In the genomic region with DNA sequence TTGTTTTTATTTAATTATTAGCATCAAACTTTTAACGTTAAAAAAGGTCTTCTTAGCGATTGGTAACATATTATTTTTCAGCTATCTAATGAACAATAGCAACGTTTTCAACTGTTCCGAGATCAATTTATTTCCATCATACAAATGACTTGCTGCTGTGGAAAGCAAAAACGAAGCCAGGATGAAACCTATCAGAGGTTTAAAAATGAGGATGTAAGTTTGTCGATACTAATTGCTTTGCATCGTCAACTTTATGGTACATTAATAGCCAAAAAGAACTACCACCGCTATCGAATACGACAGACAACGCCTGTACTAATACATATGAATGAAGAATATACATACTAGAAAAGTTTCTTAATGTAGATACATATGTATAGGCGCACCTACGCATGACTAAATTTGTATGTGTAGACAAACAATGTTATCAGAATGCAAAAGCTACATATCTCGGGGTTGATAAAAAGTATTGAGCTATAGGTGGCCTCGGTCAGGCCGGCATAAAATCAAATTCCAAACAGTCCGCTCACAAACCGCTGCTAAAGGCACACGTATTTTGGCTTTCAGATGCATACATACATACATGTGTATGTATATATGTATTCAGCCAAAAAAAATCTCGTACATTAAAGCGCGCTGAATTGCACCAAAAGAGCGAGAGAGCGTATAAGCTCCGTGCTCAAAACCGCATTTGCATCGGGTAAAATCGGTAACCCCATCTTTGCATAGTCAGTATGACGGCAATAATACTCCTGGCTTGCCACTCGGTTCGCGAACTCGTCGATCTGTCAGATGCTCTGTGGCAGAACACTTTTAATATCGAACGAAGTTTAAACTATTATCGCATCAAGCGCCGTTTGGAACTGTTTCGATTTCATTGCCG, we compare ENCODE assay signal across 5 fruit fly cellular contexts.
TF ChIP-seq lines count a peak whose summit lies in the region.

No protein-coding gene starts in this region.

- peak; percentile 91 for TF ChIP-seq CTCF in whole organism, embryonic (GFP tag; optimal IDR thresholded peaks at IDR 0.05; lab: Kevin White, UChicago)

TF ChIP-seq in whole organism, adult, 20 proteins besides CTCF, POLR2A, EP300 and RAD21 (continues in another document):
- TF ChIP-seq Hr96 (GFP tag; optimal IDR thresholded peaks at IDR 0.05; lab: Kevin White, UChicago) (no peak), cnc (optimal IDR thresholded peaks at IDR 0.05; lab: Kevin White, UChicago) (peak; percentile 65 to 67), CG5204 (GFP tag; optimal IDR thresholded peaks at IDR 0.05; lab: Kevin White, UChicago) (no peak), Clk (GFP tag; optimal IDR thresholded peaks at IDR 0.05; lab: Kevin White, UChicago) (no peak), CG14711 (tag; optimal IDR thresholded peaks at IDR 0.05; lab: Kevin White, UChicago) (no peak), pad (GFP tag; optimal IDR thresholded peaks at IDR 0.05; lab: Kevin White, UChicago) (no peak), Crg-1 (GFP tag; optimal IDR thresholded peaks at IDR 0.05; lab: Kevin White, UChicago) (no peak), CG1620 (GFP tag; optimal IDR thresholded peaks at IDR 0.05; lab: Kevin White, UChicago) (no peak), kay (GFP tag; lab: Kevin White, UChicago; ENCODE audit: borderline replicate concordance) (peak; percentile 90), Mnt (GFP tag; optimal IDR thresholded peaks at IDR 0.05; lab: Kevin White, UChicago) (no peak), bab1 (GFP tag; optimal IDR thresholded peaks at IDR 0.05; lab: Kevin White, UChicago) (peak; percentile 43), CG33017 (tag; optimal IDR thresholded peaks at IDR 0.05; lab: Kevin White, UChicago) (peak; percentile 32), CG12768 (GFP tag; optimal IDR thresholded peaks at IDR 0.05; lab: Kevin White, UChicago) (no peak), CG7045 (GFP tag; optimal IDR thresholded peaks at IDR 0.05; lab: Kevin White, UChicago) (no peak), tj (GFP tag; optimal IDR thresholded peaks at IDR 0.05; lab: Kevin White, UChicago) (no peak), cic (GFP tag; optimal IDR thresholded peaks at IDR 0.05; lab: Kevin White, UChicago) (no peak)

TF ChIP-seq in whole organism, embryonic, 481 proteins besides CTCF, POLR2A, EP300 and RAD21 (continues in another document):
- TF ChIP-seq Bgb (GFP tag; IDR thresholded peaks at IDR 0.05; lab: Robert Waterston, UW; ENCODE audit: partially characterized antibody) (peak; percentile 53), CG31388 (GFP tag; optimal IDR thresholded peaks at IDR 0.05; lab: Kevin White, UChicago) (no peak), gsb (GFP tag; IDR thresholded peaks at IDR 0.05; lab: Robert Waterston, UW) (no peak), bigmax (GFP tag; optimal IDR thresholded peaks at IDR 0.05; lab: Kevin White, UChicago) (no peak), crol (GFP tag; IDR thresholded peaks at IDR 0.05; lab: Robert Waterston, UW) (no peak), tgo (GFP tag; IDR thresholded peaks at IDR 0.05; lab: Robert Waterston, UW) (no peak), CHES-1-like (GFP tag; optimal IDR thresholded peaks at IDR 0.05; lab: Kevin White, UChicago) (no peak), zfh2 (GFP tag; optimal IDR thresholded peaks at IDR 0.05; lab: Kevin White, UChicago) (no peak), maf-S (GFP tag; optimal IDR thresholded peaks at IDR 0.05; lab: Kevin White, UChicago) (no peak), CG6813 (GFP tag; optimal IDR thresholded peaks at IDR 0.05; lab: Kevin White, UChicago) (no peak), grau (tag; optimal IDR thresholded peaks at IDR 0.05; lab: Kevin White, UChicago) (no peak), Pdp1 (GFP tag; optimal IDR thresholded peaks at IDR 0.05; lab: Kevin White, UChicago) (peak in 1 of 2 experiments; percentile 88), bcd (GFP tag; optimal IDR thresholded peaks at IDR 0.05; lab: Kevin White, UChicago) (no peak), chif (GFP tag; optimal IDR thresholded peaks at IDR 0.05; lab: Kevin White, UChicago) (no peak), kni (GFP tag; optimal IDR thresholded peaks at IDR 0.05; lab: Kevin White, UChicago) (no peak), CG11093 (GFP tag; IDR thresholded peaks at IDR 0.05; lab: Robert Waterston, UW) (no peak)

TF ChIP-seq in whole organism, prepupa, 60 proteins besides CTCF, POLR2A, EP300 and RAD21 (continues in another document):
- TF ChIP-seq svp (GFP tag; lab: Kevin White, UChicago) = no peak
- no peak for TF ChIP-seq Sox15 (GFP tag; optimal IDR thresholded peaks at IDR 0.05; lab: Kevin White, UChicago)
- TF ChIP-seq pdm3 (GFP tag; optimal IDR thresholded peaks at IDR 0.05; lab: Kevin White, UChicago) = no peak
- no peak for TF ChIP-seq esn (GFP tag; optimal IDR thresholded peaks at IDR 0.05; lab: Kevin White, UChicago)
- no peak for TF ChIP-seq fd85E (GFP tag; optimal IDR thresholded peaks at IDR 0.05; lab: Kevin White, UChicago)
- TF ChIP-seq spab (GFP tag; optimal IDR thresholded peaks at IDR 0.05; lab: Kevin White, UChicago) = no peak
- no peak for TF ChIP-seq Lpt (GFP tag; optimal IDR thresholded peaks at IDR 0.05; lab: Kevin White, UChicago)
- peak; percentile 13; the same call in 1 of the 3 replicates for TF ChIP-seq CG6163 (GFP tag; IDR thresholded peaks at IDR 0.05; lab: Robert Waterston, UW)
- TF ChIP-seq CG6276 (GFP tag; optimal IDR thresholded peaks at IDR 0.05; lab: Kevin White, UChicago) = no peak
- no peak for TF ChIP-seq Ets96B (tag; optimal IDR thresholded peaks at IDR 0.05; lab: Kevin White, UChicago)
- TF ChIP-seq Hr4 (GFP tag; optimal IDR thresholded peaks at IDR 0.05; lab: Kevin White, UChicago) = no peak
- no peak for TF ChIP-seq Gug (GFP tag; IDR thresholded peaks at IDR 0.05; lab: Robert Waterston, UW)
- no peak for TF ChIP-seq Eip75B (GFP tag; optimal IDR thresholded peaks at IDR 0.05; lab: Kevin White, UChicago)
- peak; percentile 67 for TF ChIP-seq dsx (GFP tag; optimal IDR thresholded peaks at IDR 0.05; lab: Kevin White, UChicago; ENCODE audit: poor library complexity, severe bottlenecking)
- TF ChIP-seq OdsH (GFP tag; optimal IDR thresholded peaks at IDR 0.05; lab: Kevin White, UChicago) = no peak
- no peak for TF ChIP-seq Blimp-1 (GFP tag; optimal IDR thresholded peaks at IDR 0.05; lab: Kevin White, UChicago)
- no peak for TF ChIP-seq CG9139 (GFP tag; optimal IDR thresholded peaks at IDR 0.05; lab: Kevin White, UChicago)
- TF ChIP-seq CG1621 (tag; optimal IDR thresholded peaks at IDR 0.05; lab: Kevin White, UChicago) = peak; percentile 61

TF ChIP-seq in whole organism, pupa, 21 proteins besides CTCF, POLR2A, EP300 and RAD21:
- no peak for TF ChIP-seq Pif1B (GFP tag; optimal IDR thresholded peaks at IDR 0.05; lab: Kevin White, UChicago)
- TF ChIP-seq CG4496 (GFP tag; IDR thresholded peaks at IDR 0.05; lab: Robert Waterston, UW) = peak; percentile 56; the same call in 1 of the 3 replicates
- no peak for TF ChIP-seq rn (GFP tag; IDR thresholded peaks at IDR 0.05; lab: Robert Waterston, UW)
- no peak for TF ChIP-seq CG13204 (GFP tag; optimal IDR thresholded peaks at IDR 0.05; lab: Kevin White, UChicago)
- 0 out of 2 replicates have a peak, but pooled peaks have one; percentile 7 for TF ChIP-seq CG12605 (GFP tag; IDR thresholded peaks at IDR 0.05; lab: Robert Waterston, UW)
- TF ChIP-seq Ets98B (GFP tag; IDR thresholded peaks at IDR 0.05; lab: Robert Waterston, UW) = peak; percentile 40; the same call in 1 of the 2 replicates

TF ChIP-seq in whole organism, wandering third instar larva, 38 proteins besides CTCF, POLR2A, EP300 and RAD21:
- TF ChIP-seq CG9705 (GFP tag; optimal IDR thresholded peaks at IDR 0.05; lab: Kevin White, UChicago) (no peak), rgr (GFP tag; optimal IDR thresholded peaks at IDR 0.05; lab: Kevin White, UChicago) (peak; percentile 19), pan (optimal IDR thresholded peaks at IDR 0.05; lab: Kevin White, UChicago) (no peak), OdsH (GFP tag; optimal IDR thresholded peaks at IDR 0.05; lab: Kevin White, UChicago) (peak; percentile 30), dl (GFP tag; optimal IDR thresholded peaks at IDR 0.05; lab: Kevin White, UChicago; ENCODE audit: insufficient read depth in 1 of 2, partially characterized antibody in 2 of 2) (peak; percentile 29 to 35), N (GFP tag; optimal IDR thresholded peaks at IDR 0.05; lab: Kevin White, UChicago) (no peak), Myc (optimal IDR thresholded peaks at IDR 0.05; lab: Kevin White, UChicago) (no peak), Rel (GFP tag; optimal IDR thresholded peaks at IDR 0.05; lab: Kevin White, UChicago) (no peak), Rel (tag; optimal IDR thresholded peaks at IDR 0.05; lab: Kevin White, UChicago) (peak; percentile 18), foxo (GFP tag; optimal IDR thresholded peaks at IDR 0.05; lab: Kevin White, UChicago) (peak in 1 of 2 experiments; percentile 4), Vsx2 (GFP tag; optimal IDR thresholded peaks at IDR 0.05; lab: Kevin White, UChicago; ENCODE audit: partially characterized antibody) (peak; percentile 23), Jra (GFP tag; optimal IDR thresholded peaks at IDR 0.05; lab: Kevin White, UChicago) (no peak), brk (GFP tag; optimal IDR thresholded peaks at IDR 0.05; lab: Kevin White, UChicago) (peak; percentile 7), h (GFP tag; optimal IDR thresholded peaks at IDR 0.05; lab: Kevin White, UChicago) (no peak), Dif (GFP tag; optimal IDR thresholded peaks at IDR 0.05; lab: Kevin White, UChicago; ENCODE audit: partially characterized antibody) (peak; percentile 64), Mio (GFP tag; optimal IDR thresholded peaks at IDR 0.05; lab: Kevin White, UChicago) (no peak), Sp1 (GFP tag; optimal IDR thresholded peaks at IDR 0.05; lab: Kevin White, UChicago) (peak; percentile 31), fru (GFP tag; optimal IDR thresholded peaks at IDR 0.05; lab: Kevin White, UChicago) (no peak)
